Fruit fly (Drosophila melanogaster): Measurements from ENCODE around the gene ATP6AP2.

Gene ATP6AP2

DNA sequence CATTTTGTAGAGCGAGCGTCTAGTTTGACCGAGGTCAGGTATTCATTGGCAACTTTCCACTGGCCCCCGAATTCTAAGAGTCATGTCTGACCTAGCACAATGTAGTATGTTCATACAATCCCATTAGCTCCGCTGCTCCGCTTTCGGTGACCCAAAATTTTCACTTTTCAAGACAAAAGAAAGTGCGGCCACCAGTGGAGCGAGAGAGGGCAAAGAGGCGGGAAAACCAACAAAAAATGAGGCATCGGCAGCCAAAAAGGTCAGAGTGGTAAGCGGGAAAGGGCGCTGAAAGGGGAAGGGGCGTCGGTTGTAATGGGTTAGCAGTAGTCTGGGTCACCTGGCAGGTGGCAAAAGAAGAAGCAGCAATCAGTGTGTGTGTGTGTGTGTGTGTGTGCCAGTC is 44.9 kb upstream of the ATP6AP2 start (continued):
- no peak for TF ChIP-seq shn (GFP tag; optimal IDR thresholded peaks at IDR 0.05)
- no peak for TF ChIP-seq CHES-1-like (GFP tag; optimal IDR thresholded peaks at IDR 0.05)
- no peak for TF ChIP-seq CG8478 (optimal IDR thresholded peaks at IDR 0.05)
- no peak for TF ChIP-seq CG3281 (GFP tag; optimal IDR thresholded peaks at IDR 0.05)
- no peak for TF ChIP-seq CG14667 (GFP tag; IDR thresholded peaks at IDR 0.05)
- no peak for TF ChIP-seq CTCF (GFP tag; optimal IDR thresholded peaks at IDR 0.05)
- TF ChIP-seq Gsc (GFP tag; IDR thresholded peaks at IDR 0.05) = no peak
- TF ChIP-seq Med (GFP tag) = peak; percentile 38
- TF ChIP-seq tgo (GFP tag; IDR thresholded peaks at IDR 0.05) = no peak
- TF ChIP-seq psq (GFP tag; optimal IDR thresholded peaks at IDR 0.05) = no peak
- TF ChIP-seq Nf-YC (tag; optimal IDR thresholded peaks at IDR 0.05) = no peak
- TF ChIP-seq Dp (GFP tag; optimal IDR thresholded peaks at IDR 0.05) = no peak
- no peak for TF ChIP-seq tap (tag; optimal IDR thresholded peaks at IDR 0.05)
- TF ChIP-seq NC2α (GFP tag; optimal IDR thresholded peaks at IDR 0.05) = no peak
- TF ChIP-seq Lpt (GFP tag; optimal IDR thresholded peaks at IDR 0.05) = no peak
- no peak for TF ChIP-seq ro (GFP tag; IDR thresholded peaks at IDR 0.05)
- TF ChIP-seq cad (GFP tag; optimal IDR thresholded peaks at IDR 0.05) = no peak
- no peak for TF ChIP-seq Trl (optimal IDR thresholded peaks at IDR 0.05)
- TF ChIP-seq Trl (GFP tag; optimal IDR thresholded peaks at IDR 0.05) = no peak
- no peak for TF ChIP-seq CG2129 (GFP tag; IDR thresholded peaks at IDR 0.05; ENCODE audit: partially characterized antibody)
- TF ChIP-seq CG2875 (GFP tag; optimal IDR thresholded peaks at IDR 0.05) = peak; percentile 24
- TF ChIP-seq CG8089 (GFP tag; optimal IDR thresholded peaks at IDR 0.05) = no peak
- TF ChIP-seq CG4360 (GFP tag; IDR thresholded peaks at IDR 0.05) = no peak
- no peak for TF ChIP-seq E2f1 (GFP tag; IDR thresholded peaks at IDR 0.05)
- TF ChIP-seq Ada2b (GFP tag; IDR thresholded peaks at IDR 0.05) = no peak
- TF ChIP-seq ewg (GFP tag; optimal IDR thresholded peaks at IDR 0.05) = no peak
- TF ChIP-seq ac (GFP tag; optimal IDR thresholded peaks at IDR 0.05) = peak; percentile 36
- no peak for TF ChIP-seq CG10366 (GFP tag; IDR thresholded peaks at IDR 0.05)
- peak; percentile 1 for TF ChIP-seq CG1529 (GFP tag; optimal IDR thresholded peaks at IDR 0.05)
- no peak for TF ChIP-seq CG6272 (GFP tag; IDR thresholded peaks at IDR 0.05)
- no peak for TF ChIP-seq CG14441 (GFP tag; IDR thresholded peaks at IDR 0.05)
- TF ChIP-seq Eip74EF (GFP tag; optimal IDR thresholded peaks at IDR 0.05) = no peak
- no peak for TF ChIP-seq CG17912 (GFP tag; optimal IDR thresholded peaks at IDR 0.05)
- no peak for TF ChIP-seq CG12391 (tag; optimal IDR thresholded peaks at IDR 0.05)
- peak; percentile 32 for TF ChIP-seq dmrt11E (tag; optimal IDR thresholded peaks at IDR 0.05)
- no peak for TF ChIP-seq Vsx1 (GFP tag; optimal IDR thresholded peaks at IDR 0.05)
- TF ChIP-seq CG2199 (GFP tag; IDR thresholded peaks at IDR 0.05) = no peak
- no peak for TF ChIP-seq CG11696 (GFP tag; IDR thresholded peaks at IDR 0.05)
- no peak for TF ChIP-seq CG16863 (GFP tag; optimal IDR thresholded peaks at IDR 0.05)
- TF ChIP-seq Sox102F (GFP tag; optimal IDR thresholded peaks at IDR 0.05) = no peak
- no peak for TF ChIP-seq Hmx (GFP tag; optimal IDR thresholded peaks at IDR 0.05)
- TF ChIP-seq z (GFP tag; IDR thresholded peaks at IDR 0.05) = no peak
- TF ChIP-seq CG6254 (GFP tag; optimal IDR thresholded peaks at IDR 0.05) = peak; percentile 31
- TF ChIP-seq chn (GFP tag; optimal IDR thresholded peaks at IDR 0.05) = no peak
- no peak for TF ChIP-seq crp (GFP tag; optimal IDR thresholded peaks at IDR 0.05)
- TF ChIP-seq oc (tag; optimal IDR thresholded peaks at IDR 0.05) = peak; percentile 46
- TF ChIP-seq NC2β (GFP tag; optimal IDR thresholded peaks at IDR 0.05) = no peak
- no peak for TF ChIP-seq ems (GFP tag; optimal IDR thresholded peaks at IDR 0.05)
- no peak for TF ChIP-seq zfh2 (GFP tag; optimal IDR thresholded peaks at IDR 0.05)
- TF ChIP-seq Sry-β (GFP tag; optimal IDR thresholded peaks at IDR 0.05) = no peak
- no peak for TF ChIP-seq run (tag; optimal IDR thresholded peaks at IDR 0.05)
- TF ChIP-seq CG9437 (GFP tag; optimal IDR thresholded peaks at IDR 0.05) = no peak
- no peak for TF ChIP-seq CG16813 (GFP tag; IDR thresholded peaks at IDR 0.05; ENCODE audit: partially characterized antibody)
- TF ChIP-seq CG18619 (GFP tag; optimal IDR thresholded peaks at IDR 0.05) = no peak
